Fruit fly (Drosophila melanogaster) whole organism: Measurements from ENCODE around the gene Polr3E.

ENCODE experiments used
- Dll ChIP-seq: fragments of >200 bp; optimal IDR thresholded peaks from 2 replicates; lab custom pipeline; 2017
- EcR ChIP-seq, 2 experiments: fragments of >200 bp; optimal IDR thresholded peaks; 2 replicates each; lab custom pipeline; 2017; ENCODE audit warnings: missing biosample characterization in 2 of 2, missing genetic modification characterization in 2 of 2, missing genetic modification reagents in 2 of 2
- pan ChIP-seq: fragments of >200 bp; optimal IDR thresholded peaks from 2 replicates; lab custom pipeline; 2017
- psq ChIP-seq: fragments of >200 bp; optimal IDR thresholded peaks from 2 replicates; lab custom pipeline; 2017

DNA sequence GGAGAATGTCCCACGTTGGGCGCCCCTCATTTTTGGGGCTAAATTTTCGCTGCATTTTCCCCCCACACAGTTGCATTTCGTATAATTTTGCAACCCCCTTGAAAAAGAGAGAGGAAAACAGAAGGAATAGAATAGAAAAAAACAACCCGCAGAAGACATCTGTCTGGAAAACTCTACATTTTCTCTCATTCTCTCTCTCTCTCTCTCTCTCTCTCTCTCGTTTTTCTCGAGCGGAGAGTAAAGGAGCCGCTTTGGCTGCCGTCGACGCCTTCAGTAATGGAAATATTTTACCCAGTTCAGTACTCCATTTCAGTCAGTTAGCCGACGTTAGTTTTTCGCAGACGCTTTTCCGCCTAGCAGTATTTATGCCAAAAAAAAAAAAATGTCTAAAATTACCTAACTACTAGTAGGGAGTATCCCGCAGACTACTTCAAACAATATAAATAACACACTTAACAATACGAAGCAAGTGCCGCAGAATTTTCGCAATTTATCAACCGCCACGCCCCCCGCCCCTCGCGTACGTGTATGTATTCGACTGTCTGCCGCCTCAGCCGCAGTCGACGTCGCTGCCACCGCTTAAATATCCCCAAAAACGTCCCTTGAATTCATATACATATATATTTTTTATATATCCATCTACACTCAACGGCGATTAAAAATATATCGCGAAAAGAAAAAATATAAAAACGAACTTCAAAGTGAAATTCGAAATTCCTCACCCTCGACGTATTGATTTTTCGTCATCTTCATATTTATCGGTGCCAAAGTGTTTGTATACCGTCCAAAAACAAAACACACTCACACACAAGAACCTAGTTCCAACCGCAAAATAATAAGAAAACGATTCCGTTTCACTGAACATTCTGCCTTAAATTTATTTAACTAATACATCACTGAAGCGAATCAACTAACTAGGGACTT, 16.4 kb downstream of the Polr3E start:
- TF ChIP-seq pan (lab: Kevin White, UChicago) (no peak), psq (lab: Kevin White, UChicago) (no peak), Dll (lab: Kevin White, UChicago) (no peak), EcR (GFP tag; optimal IDR thresholded peaks at IDR 0.05; lab: Kevin White, UChicago) (no peak)
